Fruit fly (Drosophila melanogaster) Kc167 (cell line): ENCODE measurements around the gene Hex-t1.

Experiments used
- Myc ChIP-seq: fragments of >200 bp; optimal IDR thresholded peaks from 2 replicates; lab custom pipeline; 2017; ENCODE audit warnings: missing external identifiers
- Sin3A ChIP-seq: fragments of >200 bp; optimal IDR thresholded peaks from 2 replicates; lab custom pipeline; 2018; ENCODE audit warnings: missing external identifiers
- h ChIP-seq: fragments of >200 bp; optimal IDR thresholded peaks from 3 replicates; lab custom pipeline; 2018; ENCODE audit warnings: missing external identifiers
- insv ChIP-seq: fragments of >200 bp; optimal IDR thresholded peaks from 3 replicates; lab custom pipeline; 2018; ENCODE audit warnings: missing external identifiers
- psq ChIP-seq: fragments of >200 bp; optimal IDR thresholded peaks from 2 replicates; lab custom pipeline; 2017; ENCODE audit warnings: missing external identifiers
- ttk ChIP-seq: sonication (Bioruptor generic); optimal IDR thresholded peaks from 2 replicates; lab custom pipeline; 2017; ENCODE audit warnings: missing external identifiers

DNA sequence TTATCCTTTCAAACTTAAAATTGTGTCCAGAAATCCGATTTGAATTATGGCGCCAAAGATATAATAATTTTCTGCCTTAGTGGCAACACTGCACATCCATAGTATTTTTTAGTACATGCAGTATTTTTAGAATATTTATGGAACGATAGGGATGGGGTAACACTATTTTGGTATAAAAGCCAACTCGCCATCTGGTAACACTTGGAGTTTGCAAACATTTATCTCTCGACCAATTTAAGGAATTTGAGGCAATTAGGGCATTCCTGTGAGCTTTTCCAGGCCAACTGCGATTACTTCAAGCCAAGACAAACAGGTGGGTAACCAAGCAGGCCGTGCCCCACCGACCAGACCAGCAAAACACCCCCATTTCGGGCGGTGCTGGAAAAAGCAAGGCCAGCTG lies 3.5 kb downstream of the Hex-t1 start, which contains the start of gene CG5447:
- TF ChIP-seq Sin3A = no peak
- no peak for TF ChIP-seq insv (lab: Kevin White, UChicago)
- TF ChIP-seq Myc (lab: Kevin White, UChicago) = no peak
- TF ChIP-seq psq = no peak
- TF ChIP-seq ttk = no peak
- no peak for TF ChIP-seq h (lab: Kevin White, UChicago)
